Worm (Caenorhabditis elegans): ENCODE results near the gene gpa-5.

DNA sequence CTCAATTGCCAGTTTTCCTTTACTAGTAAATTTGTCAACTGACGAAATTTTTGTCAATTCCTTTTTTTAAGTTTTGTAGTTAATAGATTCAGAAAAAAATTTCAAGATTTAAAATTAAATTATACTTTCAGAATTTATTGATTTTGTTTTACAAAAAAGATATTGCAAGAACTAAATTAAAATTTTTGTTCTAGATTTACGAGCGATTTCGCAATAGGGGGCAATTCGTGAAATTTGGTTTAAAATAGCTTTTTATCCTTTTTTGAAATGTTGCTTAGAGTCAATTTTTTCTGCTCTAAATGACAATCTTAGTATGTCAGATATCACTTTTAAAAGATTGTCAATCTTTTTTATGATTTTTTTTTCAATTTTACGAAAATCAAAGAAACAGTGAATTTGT, 35.4 kb downstream of the gpa-5 start:
- TF ChIP-seq ama-1 (optimal IDR thresholded peaks at IDR 0.05) (no peak), pes-1 (GFP tag; IDR thresholded peaks at IDR 0.05) (no peak), hmbx-1 (tag; optimal IDR thresholded peaks at IDR 0.05) (no peak), ceh-13 (GFP tag; optimal IDR thresholded peaks at IDR 0.05) (no peak)

Data from whole organism, early embryonic.